Worm (Caenorhabditis elegans) whole organism, L2 larva: ENCODE data around the gene C45G9.8.

Source experiments
- zag-1 ChIP-seq: fragments of 150-350 bp; optimal IDR thresholded peaks from 2 replicates; lab custom pipeline; 2014; ENCODE audit warnings: missing biosample characterization, missing genetic modification characterization
- ztf-11 ChIP-seq: sonication (generic microtip); optimal IDR thresholded peaks from 2 replicates; lab custom pipeline; 2017; ENCODE audit warnings: missing biosample characterization, missing genetic modification characterization

- TF ChIP-seq zag-1 (tag; lab: Kevin White, UChicago) (no peak), ztf-11 (tag; lab: Kevin White, UChicago) (no peak)
These were observed 29.8 kb downstream of the C45G9.8 start for ce11 chrIII:5023642-5024041.
